Fruit fly (Drosophila melanogaster): ENCODE results near the gene Rpp30.

Rpp30 gene

DNA sequence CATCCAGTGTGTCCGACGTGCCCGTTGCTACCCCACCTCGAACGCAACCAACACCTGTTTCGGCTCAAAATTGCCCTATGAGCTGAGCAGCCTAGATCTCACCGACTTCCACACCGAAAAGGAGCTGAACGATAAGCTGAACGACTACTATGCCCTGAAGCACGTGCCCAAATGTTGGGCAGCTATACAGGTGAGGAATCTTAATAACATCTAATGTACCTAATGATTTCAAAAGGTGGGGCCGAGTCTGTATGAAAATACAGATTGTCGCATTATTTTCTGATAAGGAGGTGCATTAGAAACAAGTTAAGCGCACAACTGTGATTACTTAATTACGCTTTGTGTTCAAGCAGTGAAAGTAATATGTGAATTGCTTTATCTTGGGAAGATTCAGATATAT lies 26.0 kb upstream of the Rpp30 start, which contains the start of gene CG17078:
CG17078 (minus strand) TSS at position 101 of the 400 bp plus-strand sequence.
- TF ChIP-seq ey (GFP tag; optimal IDR thresholded peaks at IDR 0.05) (no peak), pan (optimal IDR thresholded peaks at IDR 0.05) (no peak), CG32264 (GFP tag; optimal IDR thresholded peaks at IDR 0.05) (no peak)

DNA sequence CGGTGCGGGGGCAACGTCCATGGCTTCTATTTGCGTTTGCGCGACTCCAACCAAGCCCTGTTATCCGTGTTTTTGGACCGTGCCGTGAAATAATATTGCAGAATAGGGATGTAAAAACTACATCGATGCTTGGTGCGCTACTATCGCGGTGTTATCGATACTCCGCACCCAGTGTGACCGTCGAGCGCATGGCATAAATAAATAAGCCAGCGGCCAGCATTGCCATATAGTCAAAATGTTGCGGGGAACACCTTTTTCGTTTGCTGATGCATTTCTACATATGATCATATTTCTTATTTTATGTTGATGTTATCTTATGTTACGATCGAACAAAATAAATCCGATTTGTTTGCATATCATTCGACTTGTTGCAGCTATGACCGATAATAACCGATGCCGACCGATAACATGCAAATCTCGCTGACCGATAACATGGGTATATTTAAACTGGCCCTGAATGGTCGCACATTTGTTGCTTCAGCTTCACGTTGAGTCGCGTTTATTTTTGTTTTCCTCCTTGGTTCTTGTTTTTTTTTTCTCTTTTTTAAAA lies 25.0 kb upstream of the Rpp30 start, which contains the start of gene smo:
smo (plus strand) TSS at position 461 of the 550 bp plus-strand sequence.
- TF ChIP-seq jim (GFP tag; optimal IDR thresholded peaks at IDR 0.05) (no peak), br (GFP tag; optimal IDR thresholded peaks at IDR 0.05) (no peak), lola (GFP tag; optimal IDR thresholded peaks at IDR 0.05) (no peak), psq (GFP tag; optimal IDR thresholded peaks at IDR 0.05) (no peak), Myc (optimal IDR thresholded peaks at IDR 0.05) (peak; percentile 46), dl (GFP tag; optimal IDR thresholded peaks at IDR 0.05; ENCODE audit: insufficient read depth in 1 of 2, partially characterized antibody in 2 of 2) (no peak), Vsx2 (GFP tag; optimal IDR thresholded peaks at IDR 0.05; ENCODE audit: partially characterized antibody) (no peak), Dfd (GFP tag; optimal IDR thresholded peaks at IDR 0.05) (no peak), Sp1 (GFP tag; optimal IDR thresholded peaks at IDR 0.05) (no peak), Rel (GFP tag; optimal IDR thresholded peaks at IDR 0.05) (no peak), Rel (tag; optimal IDR thresholded peaks at IDR 0.05) (peak; percentile 87), pan (optimal IDR thresholded peaks at IDR 0.05) (no peak), Hnf4 (GFP tag; optimal IDR thresholded peaks at IDR 0.05) (no peak), GATAd (GFP tag; optimal IDR thresholded peaks at IDR 0.05) (no peak), CrebA (GFP tag; optimal IDR thresholded peaks at IDR 0.05; ENCODE audit: borderline replicate concordance) (no peak), woc (GFP tag; optimal IDR thresholded peaks at IDR 0.05) (no peak), Hr83 (GFP tag; optimal IDR thresholded peaks at IDR 0.05; ENCODE audit: poor library complexity, severe bottlenecking) (peak; percentile 49), Dif (GFP tag; optimal IDR thresholded peaks at IDR 0.05; ENCODE audit: partially characterized antibody) (no peak), N (GFP tag; optimal IDR thresholded peaks at IDR 0.05) (no peak), CG9705 (GFP tag; optimal IDR thresholded peaks at IDR 0.05) (no peak), sv (GFP tag; optimal IDR thresholded peaks at IDR 0.05) (no peak), h (GFP tag; optimal IDR thresholded peaks at IDR 0.05) (no peak), brk (GFP tag; optimal IDR thresholded peaks at IDR 0.05) (no peak), fru (GFP tag; optimal IDR thresholded peaks at IDR 0.05) (no peak), foxo (GFP tag; optimal IDR thresholded peaks at IDR 0.05) (no peak), dsf (GFP tag; optimal IDR thresholded peaks at IDR 0.05; ENCODE audit: borderline replicate concordance) (no peak), sage (GFP tag; optimal IDR thresholded peaks at IDR 0.05) (no peak), Hr78 (GFP tag; optimal IDR thresholded peaks at IDR 0.05) (no peak), usp (GFP tag; optimal IDR thresholded peaks at IDR 0.05) (no peak), CG32264 (GFP tag; optimal IDR thresholded peaks at IDR 0.05) (no peak), Abd-B (GFP tag; optimal IDR thresholded peaks at IDR 0.05) (no peak), tai (GFP tag; optimal IDR thresholded peaks at IDR 0.05) (no peak), rgr (GFP tag; optimal IDR thresholded peaks at IDR 0.05) (no peak), ey (GFP tag; optimal IDR thresholded peaks at IDR 0.05) (peak; percentile 25), OdsH (GFP tag; optimal IDR thresholded peaks at IDR 0.05) (no peak), Jra (GFP tag; optimal IDR thresholded peaks at IDR 0.05) (peak; percentile 5), HLH106 (tag; optimal IDR thresholded peaks at IDR 0.05) (peak; percentile 7), Mio (GFP tag; optimal IDR thresholded peaks at IDR 0.05) (no peak), dmrt93B (GFP tag; optimal IDR thresholded peaks at IDR 0.05) (no peak)

DNA sequence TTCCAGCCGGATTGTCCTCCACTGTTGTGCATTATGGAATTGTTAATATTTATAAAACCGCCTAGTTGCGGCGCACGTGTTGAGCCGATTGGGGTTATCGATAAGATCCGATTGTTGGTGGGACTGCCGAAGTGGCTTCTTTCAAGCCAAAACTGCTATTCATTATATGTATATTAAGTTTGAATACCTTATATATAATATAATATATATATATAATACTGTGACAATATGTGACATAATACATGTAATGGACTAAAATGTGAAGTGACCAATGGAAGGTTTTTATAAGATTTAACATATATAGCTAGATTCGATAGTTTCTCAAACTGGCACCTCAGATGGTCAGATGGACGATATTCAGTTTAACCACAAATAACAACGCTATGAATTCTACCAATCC lies 21.4 kb upstream of the Rpp30 start, which contains the start of the genes mbm and CG11555:
mbm (minus strand) TSS at position 113 of the 400 bp plus-strand sequence.
CG11555 (plus strand) TSS at position 234 of the 400 bp plus-strand sequence.
- TF ChIP-seq HLH106 (tag; optimal IDR thresholded peaks at IDR 0.05), result peak; percentile 56
- no peak for TF ChIP-seq Rel (GFP tag; optimal IDR thresholded peaks at IDR 0.05)
- peak; percentile 6 for TF ChIP-seq Rel (tag; optimal IDR thresholded peaks at IDR 0.05)
- peak; percentile 94 for TF ChIP-seq Myc (optimal IDR thresholded peaks at IDR 0.05)
- TF ChIP-seq Sp1 (GFP tag; optimal IDR thresholded peaks at IDR 0.05), result peak; percentile 40
- no peak for TF ChIP-seq N (GFP tag; optimal IDR thresholded peaks at IDR 0.05)
- TF ChIP-seq lola (GFP tag; optimal IDR thresholded peaks at IDR 0.05), result no peak

Measured in whole organism, wandering third instar larva.